Worm (Caenorhabditis elegans): Measurements from ENCODE around the gene pitr-4.

DNA sequence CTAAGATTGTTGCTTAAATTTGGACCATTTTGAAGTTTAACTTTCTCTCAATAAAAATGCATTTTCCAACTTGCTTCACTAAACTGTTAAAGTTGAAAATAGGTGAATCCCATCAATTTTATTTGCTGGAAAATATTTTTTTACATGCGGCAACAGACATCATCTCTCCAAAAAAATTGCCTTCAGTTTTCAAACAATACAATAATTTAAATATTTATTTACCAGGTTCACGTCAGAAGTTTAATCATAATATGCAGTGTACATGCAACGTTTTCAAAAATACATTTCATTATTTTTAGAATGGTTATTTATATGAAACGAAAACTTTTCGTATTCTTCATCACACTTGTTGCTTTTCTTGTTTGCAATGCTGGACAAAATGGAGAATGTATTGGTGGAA is 30.5 kb downstream of the pitr-4 start, which contains the start of gene T06E4.5:
- TF ChIP-seq ceh-100 (GFP tag; IDR thresholded peaks at IDR 0.05) = no peak
- no peak for TF ChIP-seq B0035.1 (tag; optimal IDR thresholded peaks at IDR 0.05)
- TF ChIP-seq ama-1 (optimal IDR thresholded peaks at IDR 0.05) = no peak
- no peak for TF ChIP-seq ama-1 (GFP tag; optimal IDR thresholded peaks at IDR 0.05)
- no peak for TF ChIP-seq snpc-4 (GFP tag; optimal IDR thresholded peaks at IDR 0.05)
- TF ChIP-seq snpc-4 (tag; optimal IDR thresholded peaks at IDR 0.05) = no peak
- no peak for TF ChIP-seq ets-4 (GFP tag; optimal IDR thresholded peaks at IDR 0.05)
- no peak for TF ChIP-seq ztf-22 (GFP tag; optimal IDR thresholded peaks at IDR 0.05)
- TF ChIP-seq lir-1 (GFP tag; conservative IDR thresholded peaks at IDR 0.05) = no peak
- no peak for TF ChIP-seq pbrm-1 (GFP tag; IDR thresholded peaks at IDR 0.05)
- no peak for TF ChIP-seq unc-130 (GFP tag; optimal IDR thresholded peaks at IDR 0.05)
- TF ChIP-seq unc-62 (GFP tag; optimal IDR thresholded peaks at IDR 0.05) = no peak
- no peak for TF ChIP-seq bed-2 (GFP tag; IDR thresholded peaks at IDR 0.05)
- no peak for TF ChIP-seq F52B5.7 (tag; optimal IDR thresholded peaks at IDR 0.05)
- no peak for TF ChIP-seq zim-3 (tag; optimal IDR thresholded peaks at IDR 0.05)
- TF ChIP-seq mes-4 (tag; optimal IDR thresholded peaks at IDR 0.05) = no peak

All from whole organism, young adult.